Worm (Caenorhabditis elegans): Measurements from ENCODE around the gene ZC262.7.
A peak's percentile ranks its signal among the peaks of the same experiment; 100 is the strongest.
"Not testable (repeated sequence)": the region's sequence is repeated elsewhere in the genome, so short reads cannot be mapped to it uniquely, and the experiment has no call there.

Gene ZC262.7

DNA sequence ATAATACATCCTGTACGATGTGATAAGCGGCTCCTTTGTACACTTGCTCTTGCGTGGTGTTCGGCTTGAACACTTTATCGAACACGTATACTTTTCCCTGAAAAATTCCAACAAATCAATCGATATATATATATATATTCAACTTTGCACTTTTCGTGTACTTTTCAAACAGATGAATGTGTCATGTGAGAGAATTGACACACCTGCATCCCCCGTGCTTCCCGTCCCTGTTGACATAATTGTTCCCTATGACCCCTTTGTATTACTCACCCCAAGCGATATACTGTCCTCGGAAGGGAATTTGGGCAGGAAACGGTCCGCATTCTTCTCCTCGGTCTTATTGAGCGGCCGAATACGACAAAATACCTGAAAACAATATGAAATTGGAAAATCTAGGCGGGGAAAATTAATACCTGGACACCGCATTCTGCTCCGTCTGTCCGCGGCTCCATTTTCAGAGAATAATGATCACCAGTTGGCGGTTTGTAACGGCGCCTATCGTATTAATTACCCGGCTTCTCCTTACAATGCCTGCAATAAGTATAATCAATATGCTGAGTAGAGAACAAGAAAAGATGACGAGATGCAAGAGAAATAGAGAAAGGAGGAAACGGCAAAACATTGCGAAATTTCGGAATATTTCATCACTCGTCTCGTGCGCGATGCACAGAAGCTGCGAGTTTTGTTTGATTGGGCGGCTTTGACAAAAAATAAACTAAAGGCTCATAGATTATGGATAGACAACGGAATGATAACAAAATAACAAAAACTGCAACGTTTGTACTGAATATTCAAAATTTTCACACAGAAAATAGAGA is 10.7 kb upstream of the ZC262.7 start, which contains the start of gene unc-116 (continued):
- TF ChIP-seq B0336.3 (GFP tag; IDR thresholded peaks at IDR 0.05), result no peak; the same call in 1 of the 2 replicates
- TF ChIP-seq lsl-1 (GFP tag; optimal IDR thresholded peaks at IDR 0.05), result no peak
- TF ChIP-seq lin-35 (GFP tag; optimal IDR thresholded peaks at IDR 0.05), result peak in 1 of 3 experiments; percentile 41
- TF ChIP-seq zfh-2 (GFP tag; conservative IDR thresholded peaks at IDR 0.05), result no peak; the same call in none of the 2 replicates
- TF ChIP-seq dpff-1 (tag; optimal IDR thresholded peaks at IDR 0.05), result no peak
- TF ChIP-seq F22D6.2 (tag; optimal IDR thresholded peaks at IDR 0.05), result no peak
- no peak for TF ChIP-seq repo-1 (tag; optimal IDR thresholded peaks at IDR 0.05)
- peak; percentile 99 for TF ChIP-seq cebp-1 (GFP tag; IDR thresholded peaks at IDR 0.05)
- peak; percentile 100 for TF ChIP-seq cebp-1 (tag; optimal IDR thresholded peaks at IDR 0.05)

DNA sequence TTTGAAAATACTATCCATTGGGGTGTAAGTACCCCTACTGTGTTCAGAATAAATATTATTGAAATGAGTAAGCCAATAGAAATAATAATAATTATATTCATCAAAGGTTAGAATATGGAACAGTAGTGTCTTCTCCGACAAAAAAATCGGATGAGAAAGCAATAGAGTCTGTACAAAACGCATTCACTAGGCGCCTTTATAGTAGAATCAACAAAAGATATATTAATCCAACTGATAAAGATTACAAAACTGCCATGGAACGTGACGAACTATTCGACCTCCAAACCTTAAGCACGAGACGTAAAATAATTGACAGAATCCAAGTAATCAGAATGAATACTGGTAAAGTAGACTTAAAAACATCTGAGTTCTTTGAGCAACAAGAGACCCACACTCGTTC is 3.7 kb upstream of the ZC262.7 start, which contains the start of gene clc-29:
TSS of gene clc-29 (minus strand) at position 101 of the 400 bp plus-strand sequence.
- not testable (repeated sequence) for TF ChIP-seq atf-7 (tag; optimal IDR thresholded peaks at IDR 0.05); T07F8.4 (tag; optimal IDR thresholded peaks at IDR 0.05); sea-2 (GFP tag; IDR thresholded peaks at IDR 0.05)

DNA sequence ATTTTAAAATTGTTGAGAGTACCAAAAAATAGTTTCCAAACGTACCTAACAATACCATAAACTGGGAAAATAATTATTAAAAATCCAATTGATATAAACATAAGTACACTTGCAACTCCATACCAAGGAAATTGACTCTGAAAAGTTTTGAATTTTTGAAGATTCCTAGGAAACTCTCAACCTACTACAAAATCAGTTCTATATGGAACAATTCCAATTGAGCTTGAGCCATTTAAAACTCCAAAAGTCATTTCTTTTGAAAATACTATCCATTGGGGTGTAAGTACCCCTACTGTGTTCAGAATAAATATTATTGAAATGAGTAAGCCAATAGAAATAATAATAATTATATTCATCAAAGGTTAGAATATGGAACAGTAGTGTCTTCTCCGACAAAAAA is 4.8 kb downstream of the ZC262.7 start, which contains the start of gene clc-28:
TSS of gene clc-28 (minus strand) at position 101 of the 400 bp plus-strand sequence.
- TF ChIP-seq F57A8.1 (GFP tag; optimal IDR thresholded peaks at IDR 0.05); akir-1 (GFP tag; optimal IDR thresholded peaks at IDR 0.05); hlh-26 (GFP tag; conservative IDR thresholded peaks at IDR 0.05): not testable (repeated sequence)

DNA sequence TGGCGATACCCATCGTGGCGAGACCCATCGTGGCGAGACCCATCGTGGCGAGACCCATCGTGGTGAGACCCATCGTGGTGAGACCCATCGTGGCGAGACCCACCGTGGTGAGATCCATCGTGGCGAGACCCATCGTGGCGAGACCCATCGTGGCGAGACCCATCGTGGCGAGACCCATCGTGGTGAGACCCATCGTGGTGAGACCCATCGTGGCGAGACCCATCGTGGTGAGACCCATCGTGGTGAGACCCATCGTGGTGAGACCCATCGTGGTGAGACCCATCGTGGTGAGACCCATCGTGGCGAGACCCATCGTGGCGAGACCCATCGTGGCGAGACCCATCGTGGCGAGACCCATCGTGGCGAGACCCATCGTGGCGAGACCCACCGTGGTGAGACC is 8.6 kb downstream of the ZC262.7 start:
- TF ChIP-seq egrh-3 (GFP tag; IDR thresholded peaks at IDR 0.05) (peak; percentile 91; the same call in 1 of the 2 replicates), F33H1.4 (GFP tag; IDR thresholded peaks at IDR 0.05) (peak; percentile 30)

DNA sequence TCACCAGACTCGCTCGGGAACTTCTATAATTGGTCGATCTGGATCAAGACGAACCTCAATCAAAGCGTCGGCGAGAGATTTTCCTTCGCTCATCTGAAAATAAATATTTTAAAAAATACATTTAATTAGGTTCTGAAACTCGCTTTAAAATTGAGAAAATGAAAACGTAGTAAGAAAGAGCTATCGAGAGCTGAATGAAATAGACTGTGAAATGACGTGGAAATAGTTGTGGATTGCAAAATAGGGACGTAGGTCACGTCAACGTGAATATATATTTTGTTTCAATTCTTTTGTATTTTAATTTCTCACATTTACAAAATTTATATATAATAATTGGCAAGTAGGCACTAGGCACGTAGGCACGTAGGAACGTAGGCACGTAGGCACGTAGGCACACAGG is 9.7 kb downstream of the ZC262.7 start, which contains the start of gene ZC262.4:
TSS of gene ZC262.4 (minus strand) at position 101 of the 400 bp plus-strand sequence.
- TF ChIP-seq lag-1 (GFP tag; IDR thresholded peaks at IDR 0.05), result no peak
- TF ChIP-seq F52B5.7 (tag; optimal IDR thresholded peaks at IDR 0.05), result no peak
- TF ChIP-seq hlh-26 (GFP tag; conservative IDR thresholded peaks at IDR 0.05), result no peak

DNA sequence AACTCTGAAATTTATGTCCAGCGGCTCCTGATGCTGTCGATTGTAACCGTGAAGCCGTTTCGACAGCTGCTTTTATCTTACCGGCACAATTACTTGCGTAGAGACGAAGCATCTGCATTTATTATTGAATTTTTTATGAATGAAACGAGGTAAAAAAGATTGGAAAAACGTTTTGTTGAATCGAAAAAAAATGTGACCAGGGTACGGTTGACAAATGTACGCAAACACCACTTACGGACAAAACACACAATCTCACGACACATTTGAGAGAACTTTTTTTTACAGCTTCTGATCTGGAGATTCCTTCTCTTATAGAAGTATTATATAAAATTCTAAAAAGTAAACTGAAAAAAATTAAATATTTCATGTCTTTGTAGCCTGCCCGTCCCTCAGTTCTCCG is 12.4 kb downstream of the ZC262.7 start, which contains the start of the genes mrps-18A and ZC262.2:
TSS of gene mrps-18A (minus strand) at position 141 of the 400 bp plus-strand sequence.
TSS of gene ZC262.2 (plus strand) at position 284 of the 400 bp plus-strand sequence.
- TF ChIP-seq pha-4 (tag; optimal IDR thresholded peaks at IDR 0.05) (no peak), nfya-1 (tag; optimal IDR thresholded peaks at IDR 0.05; ENCODE audit: borderline replicate concordance, insufficient read depth) (no peak), him-1 (tag; optimal IDR thresholded peaks at IDR 0.05) (peak; percentile 4), attf-5 (GFP tag; optimal IDR thresholded peaks at IDR 0.05) (peak; percentile 10), sea-2 (GFP tag; IDR thresholded peaks at IDR 0.05) (no peak), lsl-1 (GFP tag; optimal IDR thresholded peaks at IDR 0.05) (peak; percentile 65), T26A5.8 (tag; optimal IDR thresholded peaks at IDR 0.05) (no peak), cebp-2 (GFP tag; IDR thresholded peaks at IDR 0.05) (no peak)

DNA sequence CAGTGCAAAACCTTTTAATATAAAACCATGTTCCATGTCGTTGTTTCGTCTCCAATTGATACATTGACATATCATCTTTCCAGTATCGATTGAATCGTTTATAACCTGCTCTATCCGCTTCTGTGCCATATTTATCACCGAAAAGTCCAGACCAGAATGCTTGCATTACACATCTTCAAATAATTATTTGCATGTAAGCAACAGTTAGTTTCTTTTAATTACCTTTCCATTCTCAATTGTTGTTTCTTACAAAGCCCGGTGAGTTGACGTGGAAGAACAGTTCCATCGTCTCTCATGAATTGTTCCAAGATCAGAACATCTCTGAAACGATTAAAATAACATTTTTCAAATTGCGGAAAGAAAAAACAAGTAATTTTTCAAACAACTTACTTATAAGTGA is 12.9 kb downstream of the ZC262.7 start, which contains the start of gene iglr-2:
TSS of gene iglr-2 (minus strand) at position 101 of the 400 bp plus-strand sequence.
- no peak for TF ChIP-seq tbp1 (GFP tag; optimal IDR thresholded peaks at IDR 0.05)
- TF ChIP-seq Y53F4B.3 (GFP tag; IDR thresholded peaks at IDR 0.05), result no peak
- no peak for TF ChIP-seq lir-1 (GFP tag; conservative IDR thresholded peaks at IDR 0.05)
- no peak for TF ChIP-seq xnd-1 (tag; optimal IDR thresholded peaks at IDR 0.05)
- no peak for TF ChIP-seq ztf-18 (tag; optimal IDR thresholded peaks at IDR 0.05)
- TF ChIP-seq Y56A3A.18 (GFP tag; IDR thresholded peaks at IDR 0.05), result no peak
- no peak for TF ChIP-seq egrh-3 (GFP tag; IDR thresholded peaks at IDR 0.05)
- no peak for TF ChIP-seq aptf-3 (GFP tag; IDR thresholded peaks at IDR 0.05)
- TF ChIP-seq F33H1.4 (GFP tag; IDR thresholded peaks at IDR 0.05), result no peak
- no peak for TF ChIP-seq sptf-2 (GFP tag; optimal IDR thresholded peaks at IDR 0.05)
- TF ChIP-seq lsl-1 (GFP tag; optimal IDR thresholded peaks at IDR 0.05), result no peak
- no peak for TF ChIP-seq F49E8.2 (tag; optimal IDR thresholded peaks at IDR 0.05; ENCODE audit: insufficient read depth)
- no peak for TF ChIP-seq Y53G8AR.9 (GFP tag; conservative IDR thresholded peaks at IDR 0.05)
- no peak for TF ChIP-seq zim-3 (tag; optimal IDR thresholded peaks at IDR 0.05)
